Worm (Caenorhabditis elegans) whole organism, young adult: ENCODE measurements around the gene C28D4.7.

Experiments used
- B0035.1 ChIP-seq: sonication (generic microtip); optimal IDR thresholded peaks from 2 replicates; lab custom pipeline; 2016; ENCODE audit warnings: missing genetic modification characterization, mild to moderate bottlenecking, missing compliant biosample characterization, missing genotype, missing genetic modification reagents
- B0336.3 ChIP-seq: fragments of 200-800 bp; sonication (Bioruptor generic); IDR thresholded peaks from 2 replicates; pipeline ENCODE4 v1.3.6; 2022; ENCODE audit warnings: missing genetic modification characterization, missing compliant biosample characterization
- C06A6.2 ChIP-seq: fragments of 200-800 bp; sonication (Bioruptor generic); conservative IDR thresholded peaks from 2 replicates; pipeline ENCODE4 v1.3.6; 2022; ENCODE audit warnings: missing genetic modification characterization, missing compliant biosample characterization
- F49E8.2 ChIP-seq: sonication (generic microtip); optimal IDR thresholded peaks from 3 replicates; lab custom pipeline; 2017; ENCODE audit warnings: missing genetic modification characterization, mild to moderate bottlenecking, missing compliant biosample characterization, antibody characterized with exemption, moderate library complexity; ENCODE audit not compliant: insufficient read depth
- F55B11.4 ChIP-seq: sonication (generic microtip); optimal IDR thresholded peaks from 2 replicates; lab custom pipeline; 2016; ENCODE audit warnings: missing compliant biosample characterization, missing genetic modification characterization, borderline replicate concordance; ENCODE audit not compliant: insufficient read depth
- T26A5.8 ChIP-seq: sonication (generic microtip); optimal IDR thresholded peaks from 2 replicates; lab custom pipeline; 2016; ENCODE audit warnings: missing genetic modification characterization, missing compliant biosample characterization
- Y53F4B.3 ChIP-seq: fragments of 200-800 bp; sonication (Bioruptor generic); IDR thresholded peaks from 2 replicates; pipeline ENCODE4 v1.3.6; 2022; ENCODE audit warnings: missing genetic modification reagents, missing genetic modification characterization, missing compliant biosample characterization
- ama-1 ChIP-seq, 3 experiments: fragments of 150-350 bp in 1 of 3; sonication (generic microtip) in 2 of 3; optimal IDR thresholded peaks; 2 replicates each; lab custom pipeline; 2014 to 2018; ENCODE audit warnings: missing biosample characterization in 2 of 3, missing genetic modification characterization in 2 of 3, missing genetic modification reagents in 2 of 3
- atf-7 ChIP-seq: sonication (generic microtip); optimal IDR thresholded peaks from 2 replicates; lab custom pipeline; 2017; ENCODE audit warnings: mild to moderate bottlenecking, missing genetic modification characterization, missing compliant biosample characterization
- athp-1 ChIP-seq: sonication (generic microtip); optimal IDR thresholded peaks from 2 replicates; lab custom pipeline; 2017; ENCODE audit warnings: mild to moderate bottlenecking, missing genetic modification characterization, missing compliant biosample characterization
- attf-5 ChIP-seq: fragments of 200-800 bp; sonication (Bioruptor generic); optimal IDR thresholded peaks from 2 replicates; lab custom pipeline; 2018; ENCODE audit warnings: mild to moderate bottlenecking, missing genetic modification characterization, missing compliant biosample characterization
- attf-6 ChIP-seq: fragments of 200-800 bp; sonication (Bioruptor generic); IDR thresholded peaks from 2 replicates; pipeline ENCODE4 v1.3.6; 2022; ENCODE audit warnings: missing genetic modification reagents, missing genetic modification characterization, missing compliant biosample characterization
- bed-2 ChIP-seq: fragments of 200-800 bp; sonication (Bioruptor generic); IDR thresholded peaks from 2 replicates; pipeline ENCODE4 v1.3.6; 2022; ENCODE audit warnings: missing genetic modification reagents, missing genetic modification characterization, missing compliant biosample characterization
- ceh-100 ChIP-seq: fragments of 200-800 bp; sonication (Bioruptor generic); IDR thresholded peaks from 2 replicates; pipeline ENCODE4 v1.3.6; 2022; ENCODE audit warnings: missing genetic modification reagents, missing genetic modification characterization, missing compliant biosample characterization
- ceh-58 ChIP-seq: fragments of 200-800 bp; sonication (Bioruptor generic); IDR thresholded peaks from 2 replicates; pipeline ENCODE4 v1.3.6; 2022; ENCODE audit warnings: missing genetic modification characterization, missing compliant biosample characterization
- ceh-91 ChIP-seq: fragments of 200-800 bp; sonication (Bioruptor generic); IDR thresholded peaks from 2 replicates; pipeline ENCODE4 v1.3.6; 2022; ENCODE audit warnings: missing genetic modification reagents, missing genetic modification characterization, missing compliant biosample characterization
- die-1 ChIP-seq: sonication (generic microtip); optimal IDR thresholded peaks from 2 replicates; lab custom pipeline; 2016; ENCODE audit warnings: missing genotype, mild to moderate bottlenecking, missing genetic modification characterization, missing compliant biosample characterization
- dpl-1 ChIP-seq: fragments of 150-350 bp; optimal IDR thresholded peaks from 2 replicates; lab custom pipeline; 2014; ENCODE audit warnings: missing biosample characterization, missing genetic modification reagents, missing genetic modification characterization
- efl-1 ChIP-seq: fragments of 150-350 bp; optimal IDR thresholded peaks from 2 replicates; lab custom pipeline; 2014; ENCODE audit warnings: missing biosample characterization, missing genetic modification reagents, missing genetic modification characterization
- ekl-4 ChIP-seq: fragments of 200-800 bp; sonication (Bioruptor generic); IDR thresholded peaks from 2 replicates; pipeline ENCODE4 v1.3.6; 2022; ENCODE audit warnings: missing genetic modification reagents, missing genetic modification characterization, missing compliant biosample characterization
- hlh-12 ChIP-seq: sonication (generic microtip); optimal IDR thresholded peaks from 2 replicates; lab custom pipeline; 2016; ENCODE audit warnings: missing genetic modification characterization, missing compliant biosample characterization
- hsf-1 ChIP-seq: fragments of 200-800 bp; sonication (Bioruptor generic); IDR thresholded peaks from 2 replicates; pipeline ENCODE4 v1.3.6; 2022; ENCODE audit warnings: missing genetic modification reagents, missing genetic modification characterization, missing compliant biosample characterization
- lin-35 ChIP-seq, 3 experiments: fragments of 150-350 bp in 2 of 3; sonication (generic microtip) in 1 of 3; optimal IDR thresholded peaks; 2 replicates each; lab custom pipeline; 2014 to 2018; ENCODE audit warnings: missing biosample characterization in 3 of 3, missing genetic modification characterization in 3 of 3, missing genetic modification reagents in 3 of 3
- lin-54 ChIP-seq: fragments of 200-800 bp; sonication (Bioruptor generic); optimal IDR thresholded peaks from 2 replicates; lab custom pipeline; 2018; ENCODE audit warnings: mild to moderate bottlenecking, missing genetic modification characterization, missing compliant biosample characterization
- madf-6 ChIP-seq: fragments of 200-800 bp; sonication (Bioruptor generic); IDR thresholded peaks from 2 replicates; pipeline ENCODE4 v1.3.6; 2022; ENCODE audit warnings: missing genetic modification reagents, missing genetic modification characterization, missing compliant biosample characterization
- madf-8 ChIP-seq: fragments of 200-800 bp; sonication (Bioruptor generic); conservative IDR thresholded peaks from 2 replicates; pipeline ENCODE4 v1.3.6; 2022; ENCODE audit warnings: missing genetic modification reagents, missing genetic modification characterization, missing compliant biosample characterization
- mxl-1 ChIP-seq: sonication (generic microtip); optimal IDR thresholded peaks from 2 replicates; lab custom pipeline; 2016; ENCODE audit warnings: missing genetic modification characterization, missing compliant biosample characterization
- nfyb-1 ChIP-seq: fragments of 200-800 bp; sonication (Bioruptor generic); IDR thresholded peaks from 2 replicates; pipeline ENCODE4 v1.3.6; 2022; ENCODE audit warnings: missing genetic modification reagents, missing genetic modification characterization, missing compliant biosample characterization
- nhr-120 ChIP-seq: fragments of 200-800 bp; sonication (Bioruptor generic); IDR thresholded peaks from 2 replicates; pipeline ENCODE4 v1.3.6; 2022; ENCODE audit warnings: missing genetic modification characterization, missing compliant biosample characterization
- pha-4 ChIP-seq: fragments of 150-350 bp; sonication (generic microtip); optimal IDR thresholded peaks from 2 replicates; lab custom pipeline; 2014; ENCODE audit warnings: missing biosample characterization, missing genetic modification reagents, missing genetic modification characterization
- repo-1 ChIP-seq: sonication (generic microtip); optimal IDR thresholded peaks from 2 replicates; lab custom pipeline; 2017; ENCODE audit warnings: mild to moderate bottlenecking, missing genetic modification characterization, missing compliant biosample characterization
- snpc-4 ChIP-seq, 5 experiments: fragments of 150-350 bp in 1 of 5; sonication (generic microtip) in 4 of 5; optimal IDR thresholded peaks; 2 replicates each; lab custom pipeline; 2014 to 2018; ENCODE audit warnings: missing genetic modification characterization in 5 of 5, missing biosample characterization in 3 of 5, antibody characterized with exemption in 2 of 5, mild to moderate bottlenecking in 2 of 5, missing compliant biosample characterization in 2 of 5, missing genotype in 2 of 5, moderate library complexity in 2 of 5, missing genetic modification reagents in 1 of 5
- unc-130 ChIP-seq: sonication (generic microtip); optimal IDR thresholded peaks from 2 replicates; lab custom pipeline; 2016; ENCODE audit warnings: missing genetic modification reagents, missing genetic modification characterization, missing compliant biosample characterization
- unc-62 ChIP-seq: fragments of 150-350 bp; optimal IDR thresholded peaks from 2 replicates; lab custom pipeline; 2014; ENCODE audit warnings: missing biosample characterization, missing genetic modification reagents, missing genetic modification characterization
- ztf-25 ChIP-seq: fragments of 200-800 bp; sonication (Bioruptor generic); IDR thresholded peaks from 2 replicates; pipeline ENCODE4 v1.3.6; 2022; ENCODE audit warnings: missing genetic modification reagents, missing genetic modification characterization, missing compliant biosample characterization
- ztf-3 ChIP-seq: fragments of 200-800 bp; sonication (Bioruptor generic); optimal IDR thresholded peaks from 2 replicates; lab custom pipeline; 2018; ENCODE audit warnings: mild to moderate bottlenecking, missing genetic modification characterization, missing compliant biosample characterization

Gene C28D4.7

ce11 chrIV:9778016-9778415 lies 35.1 kb upstream of the C28D4.7 start, which contains the start of gene T13F2.6 (continued):
- TF ChIP-seq attf-6 (GFP tag; lab: Robert Waterston, UW) (peak; percentile 77), ceh-100 (GFP tag; lab: Robert Waterston, UW) (peak; percentile 56)

- TF ChIP-seq nhr-120 (GFP tag; lab: Robert Waterston, UW) (no peak), F49E8.2 (tag; lab: Kevin White, UChicago) (no peak), ceh-58 (GFP tag; lab: Robert Waterston, UW) (no peak), pha-4 (tag; lab: Kevin White, UChicago) (no peak), attf-6 (GFP tag; lab: Robert Waterston, UW) (no peak), ekl-4 (no peak), repo-1 (no peak), atf-7 (tag; lab: Kevin White, UChicago) (no peak), snpc-4 (GFP tag; optimal IDR thresholded peaks at IDR 0.05; lab: Kevin White, UChicago) (no peak), snpc-4 (tag; optimal IDR thresholded peaks at IDR 0.05; lab: Kevin White, UChicago) (peak in 1 of 4 experiments; percentile 26), efl-1 (GFP tag; lab: Kevin White, UChicago) (peak; percentile 46), B0336.3 (GFP tag; lab: Robert Waterston, UW) (no peak), unc-130 (GFP tag; lab: Kevin White, UChicago) (no peak), B0035.1 (tag; lab: Kevin White, UChicago) (no peak), attf-5 (GFP tag; lab: Kevin White, UChicago) (no peak), bed-2 (GFP tag; lab: Robert Waterston, UW) (no peak), nfyb-1 (GFP tag; lab: Robert Waterston, UW) (no peak), lin-54 (GFP tag; lab: Kevin White, UChicago) (peak; percentile 58), F55B11.4 (tag; lab: Kevin White, UChicago) (no peak), hlh-12 (tag; lab: Kevin White, UChicago) (no peak), ceh-91 (GFP tag; lab: Robert Waterston, UW) (no peak), lin-35 (GFP tag; optimal IDR thresholded peaks at IDR 0.05; lab: Kevin White, UChicago) (peak in 1 of 3 experiments; percentile 83), T26A5.8 (no peak), C06A6.2 (no peak), unc-62 (no peak), die-1 (tag; lab: Kevin White, UChicago) (no peak), madf-6 (GFP tag; lab: Robert Waterston, UW) (0 out of 2 replicates have a peak, but pooled peaks have one; percentile 27), ama-1 (optimal IDR thresholded peaks at IDR 0.05; lab: Kevin White, UChicago) (no peak), ama-1 (GFP tag; optimal IDR thresholded peaks at IDR 0.05; lab: Kevin White, UChicago) (no peak), ztf-25 (GFP tag; lab: Robert Waterston, UW) (no peak), Y53F4B.3 (GFP tag; lab: Robert Waterston, UW) (no peak), ztf-3 (GFP tag; lab: Kevin White, UChicago) (no peak), athp-1 (tag; lab: Kevin White, UChicago) (no peak), dpl-1 (GFP tag; lab: Kevin White, UChicago) (peak; percentile 60), hsf-1 (GFP tag; lab: Robert Waterston, UW) (no peak), mxl-1 (tag; lab: Kevin White, UChicago) (no peak)
These were observed 34.6 kb upstream of the C28D4.7 start, which contains the start of gene sna-2 for ce11 chrIV:9777535-9777934. sna-2 (minus strand) TSS chrIV:9777634.

- TF ChIP-seq madf-8 (GFP tag; lab: Robert Waterston, UW) (no peak), lin-35 (GFP tag; optimal IDR thresholded peaks at IDR 0.05; lab: Kevin White, UChicago) (no peak), T26A5.8 (no peak)
These were observed 30.5 kb upstream of the C28D4.7 start for ce11 chrIV:9773441-9773840.
